Worm (Caenorhabditis elegans) whole organism, early embryonic: ENCODE data around the gene hsp-16.2.

Experiments used
- B0310.2 ChIP-seq: sonication (generic microtip); optimal IDR thresholded peaks from 2 replicates; lab custom pipeline; 2016; ENCODE audit warnings: mild to moderate bottlenecking, missing genetic modification characterization, missing compliant biosample characterization
- F13C5.2 ChIP-seq: sonication (generic microtip); optimal IDR thresholded peaks from 2 replicates; lab custom pipeline; 2017; ENCODE audit warnings: mild to moderate bottlenecking, missing genetic modification characterization, inconsistent platforms, missing compliant biosample characterization
- aly-1 ChIP-seq: sonication (generic microtip); optimal IDR thresholded peaks from 2 replicates; lab custom pipeline; 2016; ENCODE audit warnings: missing genetic modification characterization, missing compliant biosample characterization
- ama-1 ChIP-seq: fragments of 150-350 bp; optimal IDR thresholded peaks from 2 replicates; lab custom pipeline; 2014
- ceh-13 ChIP-seq: fragments of 200-800 bp; sonication (Bioruptor generic); optimal IDR thresholded peaks from 2 replicates; lab custom pipeline; 2018; ENCODE audit warnings: mild to moderate bottlenecking, missing genetic modification characterization, missing compliant biosample characterization
- ceh-36 ChIP-seq: sonication (generic microtip); optimal IDR thresholded peaks from 2 replicates; lab custom pipeline; 2016; ENCODE audit warnings: missing genetic modification characterization, inconsistent platforms, missing compliant biosample characterization
- flt-1 ChIP-seq: fragments of 200-800 bp; sonication (Bioruptor generic); IDR thresholded peaks from 2 replicates; pipeline ENCODE4 v1.3.6; 2022; ENCODE audit warnings: missing genetic modification characterization, missing compliant biosample characterization
- hmbx-1 ChIP-seq: sonication (generic microtip); optimal IDR thresholded peaks from 2 replicates; lab custom pipeline; 2016; ENCODE audit warnings: mild to moderate bottlenecking, missing genetic modification characterization, missing compliant biosample characterization
- hmg-4 ChIP-seq: fragments of 200-800 bp; sonication (Bioruptor generic); optimal IDR thresholded peaks from 2 replicates; lab custom pipeline; 2018; ENCODE audit warnings: mild to moderate bottlenecking, missing genetic modification characterization, missing compliant biosample characterization
- hnd-1 ChIP-seq: sonication (generic microtip); optimal IDR thresholded peaks from 2 replicates; lab custom pipeline; 2016; ENCODE audit warnings: missing genetic modification characterization, missing compliant biosample characterization
- pes-1 ChIP-seq: fragments of 200-800 bp; sonication (Bioruptor generic); IDR thresholded peaks from 2 replicates; pipeline ENCODE4 v1.3.6; 2022; ENCODE audit warnings: missing genetic modification reagents, missing genetic modification characterization, missing compliant biosample characterization
- scrt-1 ChIP-seq: fragments of 200-800 bp; sonication (Bioruptor generic); IDR thresholded peaks from 2 replicates; pipeline ENCODE4 v1.3.6; 2022; ENCODE audit warnings: missing genetic modification characterization, missing compliant biosample characterization
- sea-1 ChIP-seq: fragments of 200-800 bp; sonication (Bioruptor generic); conservative IDR thresholded peaks from 2 replicates; pipeline ENCODE4 v1.3.6; 2022; ENCODE audit warnings: missing genetic modification characterization, missing compliant biosample characterization
- tbx-11 ChIP-seq: fragments of 200-800 bp; sonication (Bioruptor generic); IDR thresholded peaks from 2 replicates; pipeline ENCODE4 v1.3.6; 2022; ENCODE audit warnings: missing genetic modification characterization, missing compliant biosample characterization
- tbx-37 ChIP-seq: fragments of 200-800 bp; sonication (Bioruptor generic); conservative IDR thresholded peaks from 2 replicates; pipeline ENCODE4 v1.3.6; 2022; ENCODE audit warnings: missing genetic modification reagents, missing genetic modification characterization, missing compliant biosample characterization
- tra-4 ChIP-seq: sonication (generic microtip); optimal IDR thresholded peaks from 2 replicates; lab custom pipeline; 2017; ENCODE audit warnings: missing genetic modification characterization, missing compliant biosample characterization

The hsp-16.2 gene

DNA sequence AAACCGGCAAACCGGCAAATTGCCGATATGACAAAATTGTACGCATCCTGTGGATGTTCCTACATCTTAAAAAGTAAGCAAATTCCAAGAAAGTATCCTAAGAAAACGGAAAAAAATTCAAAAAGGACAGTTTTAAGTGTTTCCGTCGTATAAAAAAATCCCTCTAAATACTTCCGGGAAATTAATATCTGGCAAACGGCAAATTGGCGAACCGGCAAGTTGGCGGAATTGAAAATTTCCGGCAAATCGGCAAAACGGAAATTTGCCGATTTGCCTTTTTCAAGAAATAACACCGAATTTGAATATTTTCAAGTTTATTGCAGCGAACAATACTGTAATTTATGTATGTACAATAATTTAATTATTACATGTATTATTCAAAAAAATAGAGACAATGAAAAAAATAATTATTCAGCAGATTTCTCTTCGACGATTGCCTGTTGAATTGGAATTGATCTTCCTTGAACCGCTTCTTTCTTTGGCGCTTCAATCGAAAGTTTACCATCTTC, 669 bp downstream of the hsp-16.2 start:
- TF ChIP-seq scrt-1 (no peak), ceh-36 (no peak), tbx-37 (GFP tag; lab: Robert Waterston, UW) (no peak)

DNA sequence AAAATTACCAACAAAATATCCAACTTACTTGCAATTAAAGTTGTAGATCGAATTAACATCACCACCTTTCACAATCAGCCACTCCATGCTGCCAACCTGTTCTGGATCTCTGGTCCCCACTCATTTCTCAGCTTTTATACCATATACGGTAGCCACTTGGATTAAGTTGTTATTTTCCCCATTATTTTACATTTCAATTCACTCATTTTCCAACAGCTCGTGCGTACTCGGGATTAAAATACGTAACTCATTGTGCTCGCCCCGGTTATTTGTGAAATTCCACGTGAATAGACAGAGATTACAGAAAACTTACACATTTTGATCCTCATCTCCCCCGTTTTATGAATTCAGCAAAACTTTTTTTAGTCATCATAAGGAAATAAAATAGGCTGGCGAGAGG, 1.7 kb downstream of the hsp-16.2 start, which contains the start of gene srt-41:
Gene srt-41 (minus strand): TSS at position 101 of the 400 bp plus-strand sequence.
- TF ChIP-seq ama-1 (lab: Kevin White, UChicago) (no peak), scrt-1 (no peak), pes-1 (GFP tag; lab: Robert Waterston, UW) (no peak), tra-4 (tag; lab: Kevin White, UChicago) (no peak), ceh-36 (no peak), F13C5.2 (no peak)

DNA sequence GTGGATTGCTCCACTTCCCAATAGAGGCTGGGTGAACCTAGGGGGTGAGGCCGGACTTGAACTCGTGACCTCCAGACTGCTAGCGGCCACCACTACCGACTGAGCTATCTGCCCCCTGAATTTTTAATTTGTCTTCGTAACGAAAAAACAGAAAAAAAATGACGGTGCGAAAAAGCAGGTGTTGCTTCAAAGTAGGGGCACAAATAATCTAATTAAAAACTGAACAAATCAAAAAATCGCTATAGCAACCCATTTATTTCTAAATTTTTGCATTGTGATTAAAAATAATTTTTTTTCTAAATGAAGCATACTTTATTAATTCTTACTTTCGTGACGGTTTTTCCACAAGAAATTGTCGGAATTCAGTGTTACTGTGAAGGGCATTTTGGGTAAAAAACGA, 6.9 kb downstream of the hsp-16.2 start, which contains the start of gene F36H9.10:
Gene F36H9.10 (plus strand): TSS at position 301 of the 400 bp plus-strand sequence.
- TF ChIP-seq tbx-37 (GFP tag; lab: Robert Waterston, UW) (no peak), hnd-1 (tag; lab: Kevin White, UChicago) (no peak), tra-4 (tag; lab: Kevin White, UChicago) (no peak), ama-1 (lab: Kevin White, UChicago) (no peak), scrt-1 (no peak), hmbx-1 (tag; lab: Kevin White, UChicago) (no peak), tbx-11 (GFP tag; lab: Robert Waterston, UW) (no peak), F13C5.2 (no peak), sea-1 (no peak), B0310.2 (tag; lab: Kevin White, UChicago) (no peak), hmg-4 (GFP tag; lab: Kevin White, UChicago) (no peak), pes-1 (GFP tag; lab: Robert Waterston, UW) (no peak), flt-1 (no peak), ceh-13 (GFP tag; lab: Kevin White, UChicago) (no peak)

DNA sequence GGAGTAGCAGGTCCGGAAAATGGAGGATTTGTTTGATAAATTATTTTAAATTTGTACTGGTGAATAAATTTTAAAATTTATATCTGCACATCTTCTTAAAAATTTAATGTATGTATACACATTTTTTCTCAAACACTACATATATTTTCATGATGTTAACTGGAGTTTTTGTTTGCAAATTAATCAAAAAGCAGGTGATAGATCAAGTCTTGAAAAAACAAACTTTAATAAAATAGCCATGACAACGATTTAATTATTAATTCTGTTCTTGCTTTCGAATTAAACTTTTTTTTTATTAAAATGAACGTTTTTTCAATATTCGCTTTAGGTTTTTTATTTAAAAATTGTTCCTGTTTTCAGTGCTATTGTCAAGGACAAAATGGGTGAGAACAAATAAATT, 10.5 kb downstream of the hsp-16.2 start, which contains the start of gene F36H9.1:
Gene F36H9.1 (plus strand): TSS at position 301 of the 400 bp plus-strand sequence.
- TF ChIP-seq ceh-36 = no peak
- no peak for TF ChIP-seq pes-1 (GFP tag; lab: Robert Waterston, UW)

DNA sequence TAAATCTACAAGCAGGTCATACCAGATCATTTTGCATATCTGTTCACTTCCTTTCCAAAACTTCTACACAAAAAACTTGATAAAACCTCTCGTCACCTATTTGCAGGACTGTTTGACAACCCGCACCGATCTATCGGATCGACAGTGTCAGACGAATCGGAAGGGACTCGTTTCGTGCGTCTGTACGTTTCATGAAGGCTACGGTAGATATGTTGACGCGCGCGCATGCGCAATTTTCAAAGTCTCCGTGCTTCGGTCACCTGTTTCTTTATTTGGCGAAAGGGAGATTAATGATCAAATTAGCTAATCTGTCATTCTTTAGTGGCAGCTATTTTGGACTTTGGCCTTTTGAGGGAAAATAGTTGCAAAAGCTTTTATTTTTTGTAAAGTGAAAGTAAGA, 15.3 kb downstream of the hsp-16.2 start:
- no peak for TF ChIP-seq sea-1
- no peak for TF ChIP-seq B0310.2 (tag; lab: Kevin White, UChicago)
- no peak for TF ChIP-seq tbx-11 (GFP tag; lab: Robert Waterston, UW)
- no peak for TF ChIP-seq tra-4 (tag; lab: Kevin White, UChicago)
- TF ChIP-seq F13C5.2 = no peak
- TF ChIP-seq pes-1 (GFP tag; lab: Robert Waterston, UW) = no peak
- no peak for TF ChIP-seq flt-1
- no peak for TF ChIP-seq ama-1 (lab: Kevin White, UChicago)
- TF ChIP-seq hmg-4 (GFP tag; lab: Kevin White, UChicago) = no peak
- TF ChIP-seq ceh-36 = no peak

DNA sequence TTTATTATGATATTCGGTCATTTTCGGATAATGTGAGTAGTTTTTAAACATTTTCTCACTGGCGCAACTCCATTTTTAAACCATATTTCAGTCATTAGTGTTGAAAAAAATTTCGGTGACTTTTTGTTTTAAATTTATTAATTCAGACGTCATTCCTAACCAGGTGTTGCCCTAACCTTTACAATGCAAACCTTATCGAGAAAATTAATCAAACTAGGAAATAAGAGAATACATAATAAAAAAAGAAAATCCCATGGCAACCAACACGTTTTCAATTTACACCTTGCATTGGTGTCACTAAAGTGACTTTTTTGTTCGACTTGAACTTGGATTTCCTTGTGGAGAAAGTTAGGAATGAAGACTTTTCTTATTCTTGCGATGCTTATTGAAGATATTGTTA, 16.6 kb downstream of the hsp-16.2 start, which contains the start of gene F36H9.2:
Gene F36H9.2 (plus strand): TSS at position 301 of the 400 bp plus-strand sequence.
- TF ChIP-seq tbx-11 (GFP tag; lab: Robert Waterston, UW) = no peak
- TF ChIP-seq B0310.2 (tag; lab: Kevin White, UChicago) = no peak
- no peak for TF ChIP-seq flt-1
- TF ChIP-seq aly-1 (tag; lab: Kevin White, UChicago) = no peak
- TF ChIP-seq ceh-13 (GFP tag; lab: Kevin White, UChicago) = no peak
- no peak for TF ChIP-seq sea-1
- TF ChIP-seq scrt-1 = no peak
- no peak for TF ChIP-seq F13C5.2

DNA sequence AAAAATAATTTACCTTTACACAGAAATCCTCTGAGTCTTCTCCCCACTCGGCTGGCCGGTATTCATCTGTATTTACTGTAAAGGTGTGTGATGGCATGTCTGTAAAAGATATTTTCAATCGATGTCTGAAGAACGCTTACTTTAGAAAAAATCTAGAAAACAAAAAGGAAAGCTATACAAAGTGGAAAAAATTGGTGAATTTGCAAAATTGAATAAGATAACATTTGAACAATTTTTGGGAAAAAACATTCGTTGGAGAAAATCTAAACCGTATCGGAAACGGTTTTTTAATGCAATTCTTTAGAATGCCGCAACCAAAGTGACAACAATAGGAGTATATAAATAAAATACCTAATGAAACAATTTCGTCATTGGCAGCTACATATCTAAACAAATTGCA, 22.8 kb downstream of the hsp-16.2 start, which contains the start of gene F36H9.5:
Gene F36H9.5 (minus strand): TSS at position 101 of the 400 bp plus-strand sequence.
- no peak for TF ChIP-seq tra-4 (tag; lab: Kevin White, UChicago)
- TF ChIP-seq F13C5.2 = no peak
- no peak for TF ChIP-seq hmg-4 (GFP tag; lab: Kevin White, UChicago)
- no peak for TF ChIP-seq sea-1
- TF ChIP-seq B0310.2 (tag; lab: Kevin White, UChicago) = no peak
- TF ChIP-seq scrt-1 = no peak
- TF ChIP-seq hmbx-1 (tag; lab: Kevin White, UChicago) = no peak
- TF ChIP-seq ama-1 (lab: Kevin White, UChicago) = no peak
- TF ChIP-seq pes-1 (GFP tag; lab: Robert Waterston, UW) = no peak
- no peak for TF ChIP-seq ceh-13 (GFP tag; lab: Kevin White, UChicago)
- no peak for TF ChIP-seq flt-1
- no peak for TF ChIP-seq tbx-11 (GFP tag; lab: Robert Waterston, UW)
- no peak for TF ChIP-seq ceh-36

DNA sequence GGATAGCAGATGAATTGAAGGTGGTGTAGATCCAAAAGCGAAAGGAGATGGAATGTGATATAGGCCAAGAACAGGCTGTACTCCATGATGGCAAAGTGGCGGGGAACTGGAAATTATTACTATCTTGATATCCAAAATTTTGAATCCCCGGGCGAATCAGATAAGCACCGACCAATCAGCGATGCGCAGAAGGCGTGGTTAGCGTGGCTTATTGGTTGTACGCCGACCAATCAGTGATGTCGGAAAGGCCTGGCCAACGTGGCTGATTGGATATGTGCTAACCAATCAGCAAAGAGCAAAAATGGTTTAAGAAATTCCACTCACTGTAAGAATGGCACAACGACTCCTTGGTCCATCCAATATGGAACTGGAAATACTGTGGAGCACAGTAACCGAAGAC, 24.8 kb downstream of the hsp-16.2 start:
- TF ChIP-seq tbx-11 (GFP tag; lab: Robert Waterston, UW) (no peak), F13C5.2 (no peak), tbx-37 (GFP tag; lab: Robert Waterston, UW) (no peak), sea-1 (no peak), hmbx-1 (tag; lab: Kevin White, UChicago) (no peak), aly-1 (tag; lab: Kevin White, UChicago) (no peak), tra-4 (tag; lab: Kevin White, UChicago) (no peak)

DNA sequence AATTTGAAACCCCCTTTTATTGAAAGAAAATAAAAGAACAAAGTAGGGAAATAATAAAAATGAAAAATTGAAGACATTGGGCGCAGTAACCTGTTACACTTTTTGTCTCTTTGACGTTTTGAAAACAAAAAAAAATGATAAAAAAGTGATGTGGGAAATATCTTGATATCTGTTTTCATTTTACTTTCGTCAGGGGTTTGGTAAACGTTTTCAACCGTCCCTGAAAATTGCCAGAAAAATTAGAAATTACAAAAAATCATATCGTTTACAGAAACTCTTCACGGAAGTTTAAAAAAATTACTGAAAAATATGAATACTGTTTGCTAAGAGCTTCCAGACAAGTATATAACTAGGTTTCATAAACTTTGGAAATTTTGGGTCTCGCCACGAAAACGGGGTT, 25.6 kb downstream of the hsp-16.2 start, which contains the start of gene F36H9.4:
Gene F36H9.4 (minus strand): TSS at position 101 of the 400 bp plus-strand sequence.
- TF ChIP-seq tbx-11 (GFP tag; lab: Robert Waterston, UW) (no peak), ceh-13 (GFP tag; lab: Kevin White, UChicago) (no peak), hnd-1 (tag; lab: Kevin White, UChicago) (no peak), sea-1 (no peak), scrt-1 (no peak), pes-1 (GFP tag; lab: Robert Waterston, UW) (no peak), tra-4 (tag; lab: Kevin White, UChicago) (no peak)
